Fruit fly (Drosophila melanogaster) whole organism, prepupa: ENCODE results near the gene bdl.

Source experiments
- Blimp-1 ChIP-seq: fragments of 200-800 bp; sonication (Bioruptor generic); optimal IDR thresholded peaks from 3 replicates; lab custom pipeline; 2017; ENCODE audit warnings: missing biosample characterization, missing genetic modification characterization, mild to moderate bottlenecking, moderate library complexity, missing genetic modification reagents
- CG10631 ChIP-seq: fragments of 200-800 bp; sonication (Bioruptor generic); optimal IDR thresholded peaks from 2 replicates; lab custom pipeline; 2016; ENCODE audit warnings: missing biosample characterization, missing genetic modification characterization
- CG10669 ChIP-seq: fragments of 200-800 bp; sonication (Bioruptor generic); optimal IDR thresholded peaks from 3 replicates; lab custom pipeline; 2018; ENCODE audit warnings: missing biosample characterization, mild to moderate bottlenecking, missing genetic modification characterization, moderate library complexity
- CG11294 ChIP-seq: fragments of 200-800 bp; sonication (Bioruptor generic); IDR thresholded peaks from 2 replicates; pipeline ENCODE4 v1.3.6; 2022; ENCODE audit warnings: missing biosample characterization, missing genetic modification characterization
- CG11762 ChIP-seq: fragments of 200-800 bp; sonication (Bioruptor generic); optimal IDR thresholded peaks from 3 replicates; lab custom pipeline; 2016; ENCODE audit warnings: missing biosample characterization, missing genetic modification characterization; ENCODE audit not compliant: insufficient read depth
- CG1621 ChIP-seq: fragments of 200-800 bp; sonication (Bioruptor generic); optimal IDR thresholded peaks from 3 replicates; lab custom pipeline; 2018; ENCODE audit warnings: missing biosample characterization, mild to moderate bottlenecking, missing genetic modification characterization
- CG16779 ChIP-seq: fragments of 200-800 bp; sonication (Bioruptor generic); optimal IDR thresholded peaks from 3 replicates; lab custom pipeline; 2017; ENCODE audit warnings: missing biosample characterization, mild to moderate bottlenecking, missing genetic modification characterization
- CG3032 ChIP-seq: fragments of 200-800 bp; optimal IDR thresholded peaks from 2 replicates; lab custom pipeline; 2019; ENCODE audit warnings: missing biosample characterization, mild to moderate bottlenecking, missing genetic modification characterization, moderate library complexity
- CG31627 ChIP-seq: fragments of 200-800 bp; sonication (Bioruptor generic); optimal IDR thresholded peaks from 3 replicates; lab custom pipeline; 2016; ENCODE audit warnings: missing biosample characterization, missing genetic modification characterization
- CG32006 ChIP-seq: fragments of 200-800 bp; sonication (Bioruptor generic); optimal IDR thresholded peaks from 3 replicates; lab custom pipeline; 2017; ENCODE audit warnings: missing biosample characterization, mild to moderate bottlenecking, missing genetic modification characterization
- CG4318 ChIP-seq: fragments of 200-800 bp; sonication (Bioruptor generic); optimal IDR thresholded peaks from 3 replicates; lab custom pipeline; 2017; ENCODE audit warnings: missing biosample characterization, mild to moderate bottlenecking, missing genetic modification characterization
- CG6163 ChIP-seq: fragments of 200-800 bp; sonication (Bioruptor generic); IDR thresholded peaks from 3 replicates; pipeline ENCODE4 v1.3.6; 2022; ENCODE audit warnings: missing biosample characterization, missing genetic modification characterization
- CG6276 ChIP-seq: fragments of 200-800 bp; sonication (Bioruptor generic); optimal IDR thresholded peaks from 2 replicates; lab custom pipeline; 2017; ENCODE audit warnings: missing biosample characterization, mild to moderate bottlenecking, missing genetic modification characterization
- CG6792 ChIP-seq: fragments of 200-800 bp; sonication (Bioruptor generic); optimal IDR thresholded peaks from 3 replicates; lab custom pipeline; 2016; ENCODE audit warnings: missing biosample characterization, missing genetic modification characterization
- CG6808 ChIP-seq: fragments of 200-800 bp; sonication (Bioruptor generic); optimal IDR thresholded peaks from 3 replicates; lab custom pipeline; 2017; ENCODE audit warnings: missing biosample characterization, missing genetic modification characterization, mild to moderate bottlenecking, moderate library complexity, missing genetic modification reagents
- CG7368 ChIP-seq: fragments of 200-800 bp; sonication (Bioruptor generic); optimal IDR thresholded peaks from 3 replicates; lab custom pipeline; 2016; ENCODE audit warnings: missing biosample characterization, missing genetic modification characterization
- CG8119 ChIP-seq: fragments of 200-800 bp; sonication (Bioruptor generic); IDR thresholded peaks from 3 replicates; pipeline ENCODE4 v1.3.6; 2022; ENCODE audit warnings: missing biosample characterization, missing genetic modification characterization
- CG8632 ChIP-seq: fragments of 200-800 bp; sonication (Bioruptor generic); optimal IDR thresholded peaks from 3 replicates; lab custom pipeline; 2016; ENCODE audit warnings: missing biosample characterization, missing genetic modification characterization
- CG9139 ChIP-seq: fragments of 200-800 bp; sonication (Bioruptor generic); optimal IDR thresholded peaks from 3 replicates; lab custom pipeline; 2017; ENCODE audit warnings: missing biosample characterization, mild to moderate bottlenecking, missing genetic modification characterization
- Eip75B ChIP-seq: fragments of 200-800 bp; sonication (Bioruptor generic); optimal IDR thresholded peaks from 3 replicates; lab custom pipeline; 2016; ENCODE audit warnings: missing biosample characterization, missing genetic modification characterization
- Eip78C ChIP-seq: fragments of 200-800 bp; sonication (Bioruptor generic); peaks from one replicate; lab custom pipeline; 2016; ENCODE audit warnings: missing biosample characterization, missing genetic modification characterization
- Ets96B ChIP-seq: fragments of 200-800 bp; optimal IDR thresholded peaks from 2 replicates; lab custom pipeline; 2019; ENCODE audit warnings: missing biosample characterization, mild to moderate bottlenecking, missing genetic modification characterization, moderate library complexity
- Gug ChIP-seq: fragments of 200-800 bp; sonication (Bioruptor generic); IDR thresholded peaks from 2 replicates; pipeline ENCODE4 v1.3.6; 2022; ENCODE audit warnings: missing biosample characterization, missing genetic modification characterization
- Hr38 ChIP-seq: sonication (Bioruptor generic); optimal IDR thresholded peaks from 2 replicates; lab custom pipeline; 2016; ENCODE audit warnings: missing biosample characterization, missing genetic modification characterization
- Hr39 ChIP-seq: fragments of 200-800 bp; sonication (Bioruptor generic); optimal IDR thresholded peaks from 2 replicates; lab custom pipeline; 2016; ENCODE audit warnings: missing biosample characterization, missing genetic modification characterization
- Met ChIP-seq: fragments of 200-800 bp; sonication (Bioruptor generic); optimal IDR thresholded peaks from 3 replicates; lab custom pipeline; 2016; ENCODE audit warnings: missing biosample characterization, missing genetic modification characterization
- Smox ChIP-seq: fragments of 200-800 bp; sonication (Bioruptor generic); optimal IDR thresholded peaks from 3 replicates; lab custom pipeline; 2016; ENCODE audit warnings: missing biosample characterization, missing genetic modification characterization
- Sox102F ChIP-seq: fragments of 200-800 bp; sonication (Bioruptor generic); optimal IDR thresholded peaks from 2 replicates; lab custom pipeline; 2016; ENCODE audit warnings: missing biosample characterization, mild to moderate bottlenecking, missing genetic modification characterization
- Sox15 ChIP-seq: fragments of 200-800 bp; sonication (Bioruptor generic); optimal IDR thresholded peaks from 3 replicates; lab custom pipeline; 2016; ENCODE audit warnings: missing biosample characterization, missing genetic modification characterization
- achi ChIP-seq: fragments of 200-800 bp; sonication (Bioruptor generic); optimal IDR thresholded peaks from 3 replicates; lab custom pipeline; 2016; ENCODE audit warnings: missing biosample characterization, missing genetic modification characterization
- acj6 ChIP-seq: fragments of 200-800 bp; sonication (Bioruptor generic); optimal IDR thresholded peaks from 3 replicates; lab custom pipeline; 2016; ENCODE audit warnings: missing biosample characterization, missing genetic modification characterization
- cyc ChIP-seq: fragments of 200-800 bp; sonication (Bioruptor generic); optimal IDR thresholded peaks from 3 replicates; lab custom pipeline; 2016; ENCODE audit warnings: missing biosample characterization, missing genetic modification characterization
- dsx ChIP-seq: fragments of 200-800 bp; optimal IDR thresholded peaks from 3 replicates; lab custom pipeline; 2019; ENCODE audit warnings: missing biosample characterization, mild to moderate bottlenecking, missing genetic modification characterization, moderate library complexity; ENCODE audit not compliant: poor library complexity, severe bottlenecking
- eg ChIP-seq: fragments of 200-800 bp; sonication (Bioruptor generic); IDR thresholded peaks from 3 replicates; pipeline ENCODE4 v1.3.6; 2022; ENCODE audit warnings: missing biosample characterization, missing genetic modification characterization
- esn ChIP-seq: fragments of 200-800 bp; sonication (Bioruptor generic); optimal IDR thresholded peaks from 2 replicates; lab custom pipeline; 2016; ENCODE audit warnings: missing biosample characterization, mild to moderate bottlenecking, missing genetic modification characterization, moderate library complexity
- fd59A ChIP-seq: fragments of 200-800 bp; sonication (Bioruptor generic); optimal IDR thresholded peaks from 2 replicates; lab custom pipeline; 2017; ENCODE audit warnings: missing biosample characterization, mild to moderate bottlenecking, missing genetic modification characterization, missing genetic modification reagents
- fd85E ChIP-seq: fragments of 200-800 bp; sonication (Bioruptor generic); optimal IDR thresholded peaks from 3 replicates; lab custom pipeline; 2016; ENCODE audit warnings: missing biosample characterization, missing genetic modification characterization
- fkh ChIP-seq: fragments of 200-800 bp; sonication (Bioruptor generic); optimal IDR thresholded peaks from 3 replicates; lab custom pipeline; 2017; ENCODE audit warnings: missing biosample characterization, mild to moderate bottlenecking, missing genetic modification characterization, moderate library complexity
- pdm3 ChIP-seq: fragments of 200-800 bp; sonication (Bioruptor generic); optimal IDR thresholded peaks from 3 replicates; lab custom pipeline; 2016; ENCODE audit warnings: missing biosample characterization, missing genetic modification characterization
- salr ChIP-seq, 2 experiments: fragments of 200-800 bp; sonication (Bioruptor generic); optimal IDR thresholded peaks; 3 replicates each; lab custom pipeline; 2016 to 2018; ENCODE audit warnings: missing biosample characterization in 2 of 2, missing genetic modification characterization in 2 of 2, mild to moderate bottlenecking in 1 of 2
- ss ChIP-seq, 2 experiments: fragments of 200-800 bp; sonication (Bioruptor generic); optimal IDR thresholded peaks; 2 replicates in 1 of 2; 3 replicates in 1 of 2; lab custom pipeline; 2017 to 2018; ENCODE audit warnings: mild to moderate bottlenecking in 2 of 2, missing biosample characterization in 2 of 2, missing genetic modification characterization in 2 of 2, moderate library complexity in 1 of 2
- svp ChIP-seq: fragments of 200-800 bp; sonication (Bioruptor generic); peaks from one replicate; lab custom pipeline; 2016; ENCODE audit warnings: missing biosample characterization, missing genetic modification characterization
- topi ChIP-seq: fragments of 200-800 bp; sonication (Bioruptor generic); optimal IDR thresholded peaks from 3 replicates; lab custom pipeline; 2016; ENCODE audit warnings: missing biosample characterization, missing genetic modification characterization

bdl gene

dm6 chr2L:4348545-4348944 lies 24.2 kb downstream of the bdl start (continued):
- peak; percentile 52 for TF ChIP-seq Hr39 (GFP tag; lab: Kevin White, UChicago)
- TF ChIP-seq CG9139 (GFP tag; lab: Kevin White, UChicago): peak; percentile 32
- TF ChIP-seq ss (GFP tag; optimal IDR thresholded peaks at IDR 0.05; lab: Kevin White, UChicago): peak; percentile 52 to 79
- TF ChIP-seq CG11294: no peak; the same call in 1 of the 2 replicates
- peak; percentile 84 for TF ChIP-seq CG8632
- TF ChIP-seq CG11762 (GFP tag; lab: Kevin White, UChicago): peak; percentile 69
- peak; percentile 71 for TF ChIP-seq CG10631 (GFP tag; lab: Kevin White, UChicago)
- TF ChIP-seq acj6 (GFP tag; lab: Kevin White, UChicago): peak; percentile 79
- TF ChIP-seq salr (GFP tag; optimal IDR thresholded peaks at IDR 0.05; lab: Kevin White, UChicago): peak in 1 of 2 experiments; percentile 46
- peak; percentile 75 for TF ChIP-seq CG7368 (GFP tag; lab: Kevin White, UChicago)
- TF ChIP-seq CG4318 (GFP tag; lab: Kevin White, UChicago): no peak
- peak; percentile 44 for TF ChIP-seq Smox (GFP tag; lab: Kevin White, UChicago)
- peak; percentile 67 for TF ChIP-seq Sox15 (GFP tag; lab: Kevin White, UChicago)
- TF ChIP-seq Eip75B (GFP tag; lab: Kevin White, UChicago): peak; percentile 75
- no peak for TF ChIP-seq Hr38 (GFP tag; lab: Kevin White, UChicago)

dm6 chr2L:4349677-4350076 lies 25.3 kb downstream of the bdl start:
- TF ChIP-seq Eip75B (GFP tag; lab: Kevin White, UChicago) (no peak), esn (no peak), CG31627 (GFP tag; lab: Kevin White, UChicago) (no peak), Blimp-1 (no peak), CG9139 (GFP tag; lab: Kevin White, UChicago) (no peak), fd59A (GFP tag; lab: Kevin White, UChicago) (no peak), fkh (no peak), fd85E (GFP tag; lab: Kevin White, UChicago) (no peak), Eip78C (GFP tag; lab: Kevin White, UChicago) (no peak)

- TF ChIP-seq cyc (GFP tag; lab: Kevin White, UChicago) (peak; percentile 1), CG6808 (GFP tag; lab: Kevin White, UChicago) (peak; percentile 27), CG8632 (peak; percentile 14), fd59A (GFP tag; lab: Kevin White, UChicago) (peak; percentile 17), salr (GFP tag; optimal IDR thresholded peaks at IDR 0.05; lab: Kevin White, UChicago) (no peak), CG3032 (peak; percentile 51), svp (GFP tag; lab: Kevin White, UChicago) (peak; percentile 74), fd85E (GFP tag; lab: Kevin White, UChicago) (no peak), Sox102F (peak; percentile 34), CG7368 (GFP tag; lab: Kevin White, UChicago) (peak; percentile 24), CG32006 (GFP tag; lab: Kevin White, UChicago) (peak; percentile 15), Met (GFP tag; lab: Kevin White, UChicago) (peak; percentile 53), CG16779 (tag; lab: Kevin White, UChicago) (no peak), fkh (no peak), CG10669 (GFP tag; lab: Kevin White, UChicago) (peak; percentile 51), acj6 (GFP tag; lab: Kevin White, UChicago) (peak; percentile 45), eg (GFP tag; lab: Robert Waterston, UW) (no peak), CG6163 (GFP tag; lab: Robert Waterston, UW) (peak; percentile 66), topi (GFP tag; lab: Kevin White, UChicago) (peak; percentile 33), Sox15 (GFP tag; lab: Kevin White, UChicago) (no peak), Hr39 (GFP tag; lab: Kevin White, UChicago) (peak; percentile 13), CG6792 (peak; percentile 35), CG6276 (no peak), Gug (GFP tag; lab: Robert Waterston, UW) (no peak), CG1621 (tag; lab: Kevin White, UChicago) (no peak), achi (peak; percentile 37), esn (peak; percentile 56), Ets96B (peak; percentile 54), Blimp-1 (no peak), CG11294 (no peak), Eip78C (GFP tag; lab: Kevin White, UChicago) (peak; percentile 86), Hr38 (GFP tag; lab: Kevin White, UChicago) (no peak), pdm3 (GFP tag; lab: Kevin White, UChicago) (peak; percentile 15), CG8119 (0 out of 3 replicates have a peak, but pooled peaks have one; percentile 27), ss (GFP tag; optimal IDR thresholded peaks at IDR 0.05; lab: Kevin White, UChicago) (peak in 1 of 2 experiments; percentile 24), dsx (GFP tag; lab: Kevin White, UChicago) (peak; percentile 42)
Observed at dm6 chr2L:4350683-4351324, 26.4 kb downstream of the bdl start.
